Fruit fly (Drosophila melanogaster) whole organism, pupa: ENCODE results near the gene MED26.

Source experiments
- CG10348 ChIP-seq: fragments of 200-800 bp; sonication (Bioruptor generic); IDR thresholded peaks from 2 replicates; pipeline ENCODE4 v1.3.6; 2022; ENCODE audit warnings: missing biosample characterization, missing genetic modification characterization
- CG13204 ChIP-seq: fragments of 200-800 bp; sonication (Bioruptor generic); optimal IDR thresholded peaks from 2 replicates; lab custom pipeline; 2018; ENCODE audit warnings: missing biosample characterization, mild to moderate bottlenecking, missing genetic modification characterization, moderate library complexity
- CG15710 ChIP-seq: fragments of 200-800 bp; sonication (Bioruptor generic); optimal IDR thresholded peaks from 2 replicates; lab custom pipeline; 2018; ENCODE audit warnings: missing biosample characterization, mild to moderate bottlenecking, missing genetic modification characterization, moderate library complexity
- CG34367 ChIP-seq: fragments of 200-800 bp; sonication (Bioruptor generic); optimal IDR thresholded peaks from 2 replicates; lab custom pipeline; 2018; ENCODE audit warnings: missing biosample characterization, mild to moderate bottlenecking, missing genetic modification characterization
- CG4496 ChIP-seq: fragments of 200-800 bp; sonication (Bioruptor generic); IDR thresholded peaks from 3 replicates; pipeline ENCODE4 v1.3.6; 2022; ENCODE audit warnings: missing biosample characterization, missing genetic modification characterization
- CG8159 ChIP-seq: fragments of 200-800 bp; sonication (Bioruptor generic); optimal IDR thresholded peaks from 3 replicates; lab custom pipeline; 2018; ENCODE audit warnings: missing biosample characterization, mild to moderate bottlenecking, missing genetic modification characterization, moderate library complexity
- D1 ChIP-seq: fragments of 200-800 bp; sonication (Bioruptor generic); optimal IDR thresholded peaks from 2 replicates; lab custom pipeline; 2018; ENCODE audit warnings: missing biosample characterization, mild to moderate bottlenecking, missing genetic modification characterization, moderate library complexity
- EcR ChIP-seq: fragments of 200-800 bp; sonication (Bioruptor generic); optimal IDR thresholded peaks from 3 replicates; lab custom pipeline; 2019; ENCODE audit warnings: missing biosample characterization, missing genetic modification characterization, mild to moderate bottlenecking, moderate library complexity, missing genetic modification reagents
- Ets98B ChIP-seq: fragments of 200-800 bp; sonication (Bioruptor generic); IDR thresholded peaks from 2 replicates; pipeline ENCODE4 v1.3.6; 2022; ENCODE audit warnings: missing biosample characterization, missing genetic modification characterization
- Pif1A ChIP-seq: fragments of 200-800 bp; sonication (Bioruptor generic); optimal IDR thresholded peaks from 3 replicates; lab custom pipeline; 2016; ENCODE audit warnings: missing biosample characterization, missing genetic modification characterization
- fd96Ca ChIP-seq: fragments of 200-800 bp; sonication (Bioruptor generic); IDR thresholded peaks from 3 replicates; pipeline ENCODE4 v1.3.6; 2022; ENCODE audit warnings: missing biosample characterization, missing genetic modification characterization
- rn ChIP-seq: fragments of 200-800 bp; sonication (Bioruptor generic); IDR thresholded peaks from 2 replicates; pipeline ENCODE4 v1.3.6; 2022; ENCODE audit warnings: missing biosample characterization, missing genetic modification characterization

dm6 chr4:832985-833384 is 44.2 kb upstream of the MED26 start:
- TF ChIP-seq EcR (GFP tag; lab: Kevin White, UChicago) (peak; percentile 72), Pif1A (no peak), CG4496 (GFP tag; lab: Robert Waterston, UW) (no peak), CG8159 (tag; lab: Kevin White, UChicago) (no peak), Ets98B (GFP tag; lab: Robert Waterston, UW) (no peak), D1 (tag; lab: Kevin White, UChicago) (no peak), rn (GFP tag; lab: Robert Waterston, UW) (no peak), CG15710 (tag; lab: Kevin White, UChicago) (no peak), CG13204 (GFP tag; lab: Kevin White, UChicago) (no peak), CG10348 (GFP tag; lab: Robert Waterston, UW) (no peak), fd96Ca (no peak), CG34367 (no peak)
